Fruit fly (Drosophila melanogaster): ENCODE measurements around the gene tap.

Gene tap

dm6 chr3L:17404646-17405045 lies 45.2 kb downstream of the tap start (continued):
- TF ChIP-seq slbo (GFP tag; IDR thresholded peaks at IDR 0.05), result peak; percentile 42
- no peak for TF ChIP-seq CG18764 (GFP tag; optimal IDR thresholded peaks at IDR 0.05)
- TF ChIP-seq CG8924 (tag; optimal IDR thresholded peaks at IDR 0.05), result peak; percentile 50
- no peak for TF ChIP-seq tll (GFP tag; optimal IDR thresholded peaks at IDR 0.05)
- TF ChIP-seq nau (GFP tag; optimal IDR thresholded peaks at IDR 0.05), result no peak
- TF ChIP-seq shn (GFP tag; optimal IDR thresholded peaks at IDR 0.05), result peak; percentile 3
- no peak for TF ChIP-seq scrt (GFP tag; optimal IDR thresholded peaks at IDR 0.05)
- peak; percentile 50 for TF ChIP-seq CG12391 (tag; optimal IDR thresholded peaks at IDR 0.05)
- TF ChIP-seq slp2 (GFP tag; optimal IDR thresholded peaks at IDR 0.05), result no peak
- TF ChIP-seq CG9215 (GFP tag; IDR thresholded peaks at IDR 0.05), result no peak
- peak; percentile 37; the same call in 1 of the 4 replicates for TF ChIP-seq Gug (GFP tag; IDR thresholded peaks at IDR 0.05)
- no peak for TF ChIP-seq CrebB (tag; optimal IDR thresholded peaks at IDR 0.05)
- peak; percentile 40 for TF ChIP-seq Vsx1 (GFP tag; optimal IDR thresholded peaks at IDR 0.05)
- TF ChIP-seq pita (GFP tag; optimal IDR thresholded peaks at IDR 0.05), result no peak
- no peak for TF ChIP-seq Bteb2 (GFP tag; optimal IDR thresholded peaks at IDR 0.05)
- TF ChIP-seq Atf6 (GFP tag; IDR thresholded peaks at IDR 0.05), result peak; percentile 32; the same call in 1 of the 2 replicates
- TF ChIP-seq stc (GFP tag; IDR thresholded peaks at IDR 0.05), result no peak
- peak; percentile 20 for TF ChIP-seq CG8944 (GFP tag; optimal IDR thresholded peaks at IDR 0.05)
- peak; percentile 54 for TF ChIP-seq grau (tag; optimal IDR thresholded peaks at IDR 0.05)
- TF ChIP-seq ATbp (GFP tag; optimal IDR thresholded peaks at IDR 0.05), result peak; percentile 5
- no peak for TF ChIP-seq Kr (GFP tag; optimal IDR thresholded peaks at IDR 0.05)
- TF ChIP-seq CG6272 (GFP tag; IDR thresholded peaks at IDR 0.05), result no peak; the same call in 1 of the 2 replicates
- no peak for TF ChIP-seq knrl (GFP tag; IDR thresholded peaks at IDR 0.05; ENCODE audit: partially characterized antibody)
- peak; percentile 25 for TF ChIP-seq CG13775 (GFP tag; optimal IDR thresholded peaks at IDR 0.05)
- TF ChIP-seq D (optimal IDR thresholded peaks at IDR 0.05), result no peak
- TF ChIP-seq D (GFP tag; optimal IDR thresholded peaks at IDR 0.05), result peak; percentile 46
- no peak for TF ChIP-seq CG8359 (GFP tag; optimal IDR thresholded peaks at IDR 0.05; ENCODE audit: borderline replicate concordance)
- TF ChIP-seq so (GFP tag; IDR thresholded peaks at IDR 0.05), result 0 out of 3 replicates have a peak, but pooled peaks have one; percentile 25
- TF ChIP-seq HmgZ (tag; optimal IDR thresholded peaks at IDR 0.05), result no peak
- no peak for TF ChIP-seq cas (GFP tag; IDR thresholded peaks at IDR 0.05)
- TF ChIP-seq CG1792 (GFP tag; optimal IDR thresholded peaks at IDR 0.05), result no peak
- no peak for TF ChIP-seq Dip3 (GFP tag; optimal IDR thresholded peaks at IDR 0.05)
- no peak for TF ChIP-seq CG11093 (GFP tag; IDR thresholded peaks at IDR 0.05)
- TF ChIP-seq unc-4 (GFP tag; IDR thresholded peaks at IDR 0.05; ENCODE audit: partially characterized antibody), result no peak
- no peak for TF ChIP-seq sr (GFP tag; IDR thresholded peaks at IDR 0.05)
- no peak for TF ChIP-seq Bdp1 (GFP tag; optimal IDR thresholded peaks at IDR 0.05)
- no peak for TF ChIP-seq Side (GFP tag; optimal IDR thresholded peaks at IDR 0.05)
- no peak for TF ChIP-seq Hmx (GFP tag; optimal IDR thresholded peaks at IDR 0.05)
- peak; percentile 52 for TF ChIP-seq CG7556 (GFP tag; optimal IDR thresholded peaks at IDR 0.05)
- no peak for TF ChIP-seq disco-r (GFP tag; optimal IDR thresholded peaks at IDR 0.05)
- TF ChIP-seq Dref (GFP tag; IDR thresholded peaks at IDR 0.05), result no peak
- peak; percentile 6 to 12 for TF ChIP-seq Pdp1 (GFP tag; optimal IDR thresholded peaks at IDR 0.05)
- no peak for TF ChIP-seq CG42726 (GFP tag; IDR thresholded peaks at IDR 0.05; ENCODE audit: partially characterized antibody)
- TF ChIP-seq CG6683 (GFP tag; optimal IDR thresholded peaks at IDR 0.05), result no peak
- no peak for TF ChIP-seq vvl (GFP tag; IDR thresholded peaks at IDR 0.05)
- TF ChIP-seq CG14710 (tag; optimal IDR thresholded peaks at IDR 0.05), result peak; percentile 28
- no peak for TF ChIP-seq nom (GFP tag; optimal IDR thresholded peaks at IDR 0.05)
- no peak for TF ChIP-seq danr (GFP tag; IDR thresholded peaks at IDR 0.05)
- TF ChIP-seq zen2 (GFP tag; IDR thresholded peaks at IDR 0.05; ENCODE audit: partially characterized antibody), result no peak
- TF ChIP-seq Taf1 (GFP tag; IDR thresholded peaks at IDR 0.05), result no peak
- TF ChIP-seq CG43689 (GFP tag; IDR thresholded peaks at IDR 0.05), result no peak
- no peak for TF ChIP-seq Lpt (GFP tag; optimal IDR thresholded peaks at IDR 0.05)
